Worm (Caenorhabditis elegans) whole organism, L2 larva: ENCODE results near the gene lem-2.

ENCODE experiments used
- C34F6.9 ChIP-seq: fragments of 150-350 bp; optimal IDR thresholded peaks from 2 replicates; lab custom pipeline; 2014; ENCODE audit warnings: missing biosample characterization, missing genetic modification characterization
- F13H6.1 ChIP-seq: sonication (generic microtip); optimal IDR thresholded peaks from 2 replicates; lab custom pipeline; 2016; ENCODE audit warnings: missing genetic modification characterization, missing compliant biosample characterization
- R02D3.7 ChIP-seq: fragments of 150-350 bp; optimal IDR thresholded peaks from 2 replicates; lab custom pipeline; 2014; ENCODE audit warnings: missing biosample characterization, missing genetic modification characterization
- Y55F3AM.14 ChIP-seq: fragments of 200-800 bp; sonication (Bioruptor generic); optimal IDR thresholded peaks from 2 replicates; lab custom pipeline; 2018; ENCODE audit warnings: mild to moderate bottlenecking, missing genetic modification characterization, missing compliant biosample characterization
- ZK546.5 ChIP-seq: sonication (generic microtip); optimal IDR thresholded peaks from 2 replicates; lab custom pipeline; 2017; ENCODE audit warnings: missing biosample characterization, missing genetic modification characterization
- alr-1 ChIP-seq: fragments of 150-350 bp; optimal IDR thresholded peaks from 2 replicates; lab custom pipeline; 2014; ENCODE audit warnings: missing biosample characterization, missing genetic modification characterization
- aly-2 ChIP-seq: fragments of 150-350 bp; optimal IDR thresholded peaks from 2 replicates; lab custom pipeline; 2014; ENCODE audit warnings: missing biosample characterization, missing genetic modification characterization
- ama-1 ChIP-seq: fragments of 150-350 bp; optimal IDR thresholded peaks from 2 replicates; lab custom pipeline; 2018; ENCODE audit warnings: inconsistent platforms
- blmp-1 ChIP-seq: sonication (generic microtip); optimal IDR thresholded peaks from 2 replicates; lab custom pipeline; 2017; ENCODE audit warnings: missing genetic modification characterization, mild to moderate bottlenecking, missing compliant biosample characterization, antibody characterized with exemption, moderate library complexity; ENCODE audit not compliant: insufficient read depth
- ceh-16 ChIP-seq: fragments of 150-350 bp; optimal IDR thresholded peaks from 2 replicates; lab custom pipeline; 2014; ENCODE audit warnings: missing biosample characterization, missing genetic modification characterization
- ceh-82 ChIP-seq: fragments of 150-350 bp; optimal IDR thresholded peaks from 2 replicates; lab custom pipeline; 2014; ENCODE audit warnings: missing biosample characterization, missing genetic modification characterization
- crh-2 ChIP-seq: sonication (generic microtip); optimal IDR thresholded peaks from 2 replicates; lab custom pipeline; 2017; ENCODE audit warnings: missing biosample characterization, missing genetic modification characterization
- dmd-4 ChIP-seq: sonication (generic microtip); optimal IDR thresholded peaks from 2 replicates; lab custom pipeline; 2017; ENCODE audit warnings: missing biosample characterization, missing genetic modification characterization
- elt-1 ChIP-seq: fragments of 150-350 bp; optimal IDR thresholded peaks from 2 replicates; lab custom pipeline; 2014; ENCODE audit warnings: missing biosample characterization, missing genetic modification characterization
- fos-1 ChIP-seq: fragments of 150-350 bp; optimal IDR thresholded peaks from 2 replicates; lab custom pipeline; 2014; ENCODE audit warnings: missing biosample characterization, missing genetic modification characterization
- gmeb-1 ChIP-seq: fragments of 150-350 bp; optimal IDR thresholded peaks from 2 replicates; lab custom pipeline; 2014; ENCODE audit warnings: missing biosample characterization, missing genetic modification characterization
- lin-13 ChIP-seq: fragments of 150-350 bp; optimal IDR thresholded peaks from 2 replicates; lab custom pipeline; 2014; ENCODE audit warnings: missing biosample characterization, missing genetic modification reagents, missing genetic modification characterization
- lin-39 ChIP-seq: fragments of 150-350 bp; optimal IDR thresholded peaks from 2 replicates; lab custom pipeline; 2014; ENCODE audit warnings: missing biosample characterization, missing genetic modification reagents, missing genetic modification characterization
- lsy-2 ChIP-seq, 2 experiments: fragments of 150-350 bp in 1 of 2; sonication (generic microtip) in 1 of 2; optimal IDR thresholded peaks; 2 replicates each; lab custom pipeline; 2014 to 2017; ENCODE audit warnings: missing biosample characterization in 2 of 2, missing genetic modification characterization in 2 of 2
- mbf-1 ChIP-seq: sonication (generic microtip); optimal IDR thresholded peaks from 2 replicates; lab custom pipeline; 2017; ENCODE audit warnings: missing biosample characterization, missing genetic modification characterization
- mdl-1 ChIP-seq, 2 experiments: fragments of 150-350 bp in 1 of 2; sonication (generic microtip) in 1 of 2; optimal IDR thresholded peaks; 2 replicates each; lab custom pipeline; 2017; ENCODE audit warnings: missing biosample characterization in 2 of 2, missing genetic modification characterization in 2 of 2
- nhr-10 ChIP-seq: sonication (generic microtip); optimal IDR thresholded peaks from 2 replicates; lab custom pipeline; 2017; ENCODE audit warnings: missing biosample characterization, missing genetic modification characterization
- nhr-11 ChIP-seq: fragments of 150-350 bp; optimal IDR thresholded peaks from 2 replicates; lab custom pipeline; 2014; ENCODE audit warnings: missing biosample characterization, missing genetic modification characterization
- nhr-129 ChIP-seq: fragments of 150-350 bp; optimal IDR thresholded peaks from 2 replicates; lab custom pipeline; 2014; ENCODE audit warnings: missing biosample characterization, missing genetic modification characterization
- nhr-21 ChIP-seq: fragments of 150-350 bp; optimal IDR thresholded peaks from 2 replicates; lab custom pipeline; 2014; ENCODE audit warnings: missing biosample characterization, missing genetic modification characterization
- nhr-23 ChIP-seq: fragments of 150-350 bp; optimal IDR thresholded peaks from 2 replicates; lab custom pipeline; 2014; ENCODE audit warnings: missing biosample characterization, missing genetic modification reagents, missing genetic modification characterization
- nhr-237 ChIP-seq: fragments of 150-350 bp; optimal IDR thresholded peaks from 2 replicates; lab custom pipeline; 2014; ENCODE audit warnings: missing biosample characterization, missing genetic modification characterization
- nhr-25 ChIP-seq: fragments of 150-350 bp; sonication (generic microtip); optimal IDR thresholded peaks from 3 replicates; lab custom pipeline; 2014; ENCODE audit warnings: missing biosample characterization, missing genetic modification characterization
- nhr-6 ChIP-seq: fragments of 150-350 bp; optimal IDR thresholded peaks from 2 replicates; lab custom pipeline; 2014; ENCODE audit warnings: missing biosample characterization, missing genetic modification characterization
- peb-1 ChIP-seq: fragments of 150-350 bp; optimal IDR thresholded peaks from 2 replicates; lab custom pipeline; 2014; ENCODE audit warnings: missing biosample characterization, missing genetic modification characterization
- sem-4 ChIP-seq: fragments of 150-350 bp; optimal IDR thresholded peaks from 2 replicates; lab custom pipeline; 2014; ENCODE audit warnings: missing biosample characterization, missing genetic modification reagents, missing genetic modification characterization
- skn-1 ChIP-seq: sonication (generic microtip); optimal IDR thresholded peaks from 2 replicates; lab custom pipeline; 2017; ENCODE audit warnings: missing biosample characterization, missing genetic modification characterization
- sma-3 ChIP-seq: sonication (generic microtip); optimal IDR thresholded peaks from 2 replicates; lab custom pipeline; 2016; ENCODE audit warnings: missing genetic modification reagents, missing genetic modification characterization, missing compliant biosample characterization
- sma-9 ChIP-seq, 2 experiments: fragments of 150-350 bp in 1 of 2; sonication (generic microtip) in 1 of 2; optimal IDR thresholded peaks; 2 replicates each; lab custom pipeline; 2014 to 2016; ENCODE audit warnings: missing genetic modification characterization in 2 of 2, mild to moderate bottlenecking in 1 of 2, missing biosample characterization in 1 of 2, missing compliant biosample characterization in 1 of 2, missing genetic modification reagents in 1 of 2, moderate library complexity in 1 of 2
- snpc-4 ChIP-seq: fragments of 150-350 bp; optimal IDR thresholded peaks from 2 replicates; lab custom pipeline; 2014; ENCODE audit warnings: missing biosample characterization, missing genetic modification characterization
- unc-39 ChIP-seq: fragments of 150-350 bp; optimal IDR thresholded peaks from 2 replicates; lab custom pipeline; 2014; ENCODE audit warnings: missing biosample characterization, missing genetic modification characterization
- unc-55 ChIP-seq: fragments of 150-350 bp; sonication (generic microtip); optimal IDR thresholded peaks from 3 replicates; lab custom pipeline; 2014; ENCODE audit warnings: missing biosample characterization, missing genetic modification reagents, missing genetic modification characterization
- unc-62 ChIP-seq: fragments of 150-350 bp; optimal IDR thresholded peaks from 2 replicates; lab custom pipeline; 2014; ENCODE audit warnings: missing biosample characterization, missing genetic modification reagents, missing genetic modification characterization
- zag-1 ChIP-seq: fragments of 150-350 bp; optimal IDR thresholded peaks from 2 replicates; lab custom pipeline; 2014; ENCODE audit warnings: missing biosample characterization, missing genetic modification characterization
- ztf-1 ChIP-seq: fragments of 200-800 bp; sonication (Bioruptor generic); conservative IDR thresholded peaks from 2 replicates; pipeline ENCODE4 v1.3.6; 2022; ENCODE audit warnings: missing genetic modification characterization, missing compliant biosample characterization
- ztf-11 ChIP-seq: sonication (generic microtip); optimal IDR thresholded peaks from 2 replicates; lab custom pipeline; 2017; ENCODE audit warnings: missing biosample characterization, missing genetic modification characterization

Gene lem-2

DNA sequence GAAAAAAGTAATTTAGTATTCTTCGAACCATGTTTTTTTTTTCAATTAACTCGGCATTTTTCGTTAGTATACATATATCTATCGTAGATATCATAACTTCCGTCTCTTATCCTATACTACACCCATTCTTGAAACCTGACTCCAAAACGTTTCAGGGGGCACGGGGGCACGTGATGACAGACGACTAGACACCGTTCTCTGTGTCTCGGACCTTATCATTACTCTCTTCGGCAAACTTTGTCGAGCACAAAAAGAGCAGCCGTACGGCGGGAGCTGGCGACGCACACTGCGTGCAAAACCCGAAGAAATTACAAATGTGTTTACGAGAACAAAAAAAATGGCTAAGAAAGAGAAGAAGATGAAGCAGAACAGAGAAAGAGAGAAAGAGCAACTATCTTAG, 19.1 kb upstream of the lem-2 start (continued):
- TF ChIP-seq F13H6.1 (tag; lab: Kevin White, UChicago) (peak; percentile 92), elt-1 (no peak), ceh-82 (tag; lab: Kevin White, UChicago) (no peak), nhr-129 (peak; percentile 90), nhr-21 (tag; lab: Kevin White, UChicago) (peak; percentile 69), lsy-2 (tag; optimal IDR thresholded peaks at IDR 0.05; lab: Kevin White, UChicago) (peak in 1 of 2 experiments; percentile 81), unc-55 (GFP tag; lab: Kevin White, UChicago) (peak; percentile 32), nhr-10 (no peak), mdl-1 (tag; optimal IDR thresholded peaks at IDR 0.05; lab: Kevin White, UChicago) (peak; percentile 85 to 87), gmeb-1 (tag; lab: Kevin White, UChicago) (peak; percentile 20), blmp-1 (tag; lab: Kevin White, UChicago) (no peak), snpc-4 (tag; lab: Kevin White, UChicago) (no peak)

- TF ChIP-seq sma-9 (GFP tag; optimal IDR thresholded peaks at IDR 0.05; lab: Kevin White, UChicago) (peak; percentile 9), sma-9 (tag; optimal IDR thresholded peaks at IDR 0.05; lab: Kevin White, UChicago) (no peak), ama-1 (lab: Kevin White, UChicago) (no peak)
Observed at ce11 chrII:14045235-14045634, 18.0 kb upstream of the lem-2 start.

- TF ChIP-seq nhr-21 (tag; lab: Kevin White, UChicago) (no peak), snpc-4 (tag; lab: Kevin White, UChicago) (no peak), nhr-6 (no peak), peb-1 (tag; lab: Kevin White, UChicago) (no peak), F13H6.1 (tag; lab: Kevin White, UChicago) (no peak), ceh-16 (tag; lab: Kevin White, UChicago) (no peak), nhr-25 (tag; lab: Kevin White, UChicago) (no peak), nhr-129 (no peak), blmp-1 (tag; lab: Kevin White, UChicago) (no peak), dmd-4 (no peak), C34F6.9 (no peak), unc-39 (tag; lab: Kevin White, UChicago) (no peak), ztf-11 (tag; lab: Kevin White, UChicago) (no peak), lin-39 (tag; lab: Kevin White, UChicago) (no peak), aly-2 (tag; lab: Kevin White, UChicago) (no peak), Y55F3AM.14 (no peak), unc-62 (GFP tag; lab: Kevin White, UChicago) (no peak), nhr-11 (tag; lab: Kevin White, UChicago) (no peak), sem-4 (tag; lab: Kevin White, UChicago) (no peak)
Observed at ce11 chrII:14045934-14046470, 17.2 kb upstream of the lem-2 start.

ce11 chrII:14046491-14046890, 16.8 kb upstream of the lem-2 start:
- TF ChIP-seq C34F6.9 (no peak), sma-9 (GFP tag; optimal IDR thresholded peaks at IDR 0.05; lab: Kevin White, UChicago) (no peak), sma-9 (tag; optimal IDR thresholded peaks at IDR 0.05; lab: Kevin White, UChicago) (no peak), lsy-2 (tag; optimal IDR thresholded peaks at IDR 0.05; lab: Kevin White, UChicago) (no peak)

DNA sequence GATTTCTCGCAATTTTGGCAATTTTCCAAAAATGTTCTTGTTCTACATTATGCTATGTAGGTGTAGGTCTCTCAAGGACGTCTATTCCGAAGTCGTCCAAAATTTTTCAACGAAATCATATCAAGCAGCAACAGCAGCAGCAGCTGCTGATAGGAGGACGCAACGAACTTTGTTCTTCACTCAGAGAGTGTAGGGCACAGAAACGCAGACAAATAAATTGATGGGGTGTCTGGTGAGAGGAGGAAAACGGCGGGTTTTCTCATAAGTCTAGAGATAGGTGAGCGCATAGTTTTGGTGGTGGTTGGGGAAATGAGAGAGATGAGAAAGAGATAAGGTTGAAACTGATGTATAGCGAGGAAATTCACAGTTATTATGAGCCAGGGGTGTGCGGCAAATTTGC, 14.2 kb upstream of the lem-2 start:
- TF ChIP-seq alr-1 (tag; lab: Kevin White, UChicago): no peak
- no peak for TF ChIP-seq nhr-11 (tag; lab: Kevin White, UChicago)
- peak; percentile 67 for TF ChIP-seq nhr-25 (tag; lab: Kevin White, UChicago)
- TF ChIP-seq R02D3.7: no peak
- TF ChIP-seq fos-1: peak; percentile 83
- TF ChIP-seq peb-1 (tag; lab: Kevin White, UChicago): no peak
- peak; percentile 20 to 53 for TF ChIP-seq mdl-1 (tag; optimal IDR thresholded peaks at IDR 0.05; lab: Kevin White, UChicago)
- no peak for TF ChIP-seq ceh-16 (tag; lab: Kevin White, UChicago)
- peak; percentile 4 for TF ChIP-seq lin-13 (GFP tag; lab: Kevin White, UChicago)
- peak; percentile 32 for TF ChIP-seq sem-4 (tag; lab: Kevin White, UChicago)
- TF ChIP-seq ceh-82 (tag; lab: Kevin White, UChicago): no peak
- no peak for TF ChIP-seq elt-1
- TF ChIP-seq nhr-21 (tag; lab: Kevin White, UChicago): peak; percentile 70
- no peak for TF ChIP-seq nhr-23 (tag; lab: Kevin White, UChicago)
- TF ChIP-seq F13H6.1 (tag; lab: Kevin White, UChicago): peak; percentile 60
- TF ChIP-seq snpc-4 (tag; lab: Kevin White, UChicago): peak; percentile 6
- TF ChIP-seq zag-1 (tag; lab: Kevin White, UChicago): no peak
- peak; percentile 65 for TF ChIP-seq nhr-129
- no peak for TF ChIP-seq aly-2 (tag; lab: Kevin White, UChicago)
- TF ChIP-seq sma-3: peak; percentile 67
- no peak for TF ChIP-seq ama-1 (lab: Kevin White, UChicago)
- TF ChIP-seq mbf-1 (tag; lab: Kevin White, UChicago): no peak
- peak; percentile 62 for TF ChIP-seq crh-2
- TF ChIP-seq blmp-1 (tag; lab: Kevin White, UChicago): peak; percentile 15
- no peak for TF ChIP-seq skn-1 (tag; lab: Kevin White, UChicago)
- TF ChIP-seq Y55F3AM.14: peak; percentile 30
- no peak for TF ChIP-seq nhr-6
- TF ChIP-seq gmeb-1 (tag; lab: Kevin White, UChicago): no peak
- TF ChIP-seq ZK546.5 (tag; lab: Kevin White, UChicago): no peak
- TF ChIP-seq nhr-237: no peak
- no peak for TF ChIP-seq ztf-1 (GFP tag; lab: Robert Waterston, UW)
- TF ChIP-seq unc-55 (GFP tag; lab: Kevin White, UChicago): no peak
- peak; percentile 48 for TF ChIP-seq C34F6.9
